Worm (Caenorhabditis elegans): Measurements from ENCODE around the gene W06A7.4.

Gene W06A7.4

DNA sequence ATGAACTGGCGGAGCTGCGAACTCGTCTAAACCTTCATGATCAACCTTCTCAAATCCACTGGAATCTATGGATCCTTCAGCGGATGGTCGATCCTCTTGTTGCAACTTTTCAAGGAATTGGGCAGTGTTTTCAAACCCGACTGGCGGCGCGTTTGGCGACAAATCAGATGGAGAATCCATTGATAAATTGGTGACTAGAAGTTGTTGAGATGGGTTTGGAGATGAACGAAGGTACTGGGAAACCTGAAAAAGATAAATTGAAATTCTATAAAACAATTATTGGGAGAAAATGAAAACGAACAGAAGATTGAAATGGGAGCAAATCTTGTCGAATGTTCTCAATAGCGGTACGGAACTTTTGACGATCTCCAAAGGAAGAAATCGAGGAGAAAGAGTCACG lies 13.9 kb downstream of the W06A7.4 start:
- no peak for TF ChIP-seq egl-44 (GFP tag; IDR thresholded peaks at IDR 0.05)
- no peak for TF ChIP-seq sptf-2 (GFP tag; optimal IDR thresholded peaks at IDR 0.05)
- no peak for TF ChIP-seq cebp-1 (GFP tag; IDR thresholded peaks at IDR 0.05)
- no peak for TF ChIP-seq cebp-1 (tag; optimal IDR thresholded peaks at IDR 0.05)
- no peak for TF ChIP-seq xnd-1 (tag; optimal IDR thresholded peaks at IDR 0.05)
- TF ChIP-seq snpc-3.4 (tag; optimal IDR thresholded peaks at IDR 0.05): no peak
- TF ChIP-seq C17E4.6 (GFP tag; IDR thresholded peaks at IDR 0.05): no peak
- TF ChIP-seq rcor-1 (GFP tag; IDR thresholded peaks at IDR 0.05): no peak
- TF ChIP-seq lsl-1 (GFP tag; optimal IDR thresholded peaks at IDR 0.05): no peak
- TF ChIP-seq F37B4.10 (GFP tag; IDR thresholded peaks at IDR 0.05): no peak
- no peak for TF ChIP-seq ztf-25 (GFP tag; IDR thresholded peaks at IDR 0.05)

ce11 chrV:14841660-14842059 lies 17.4 kb downstream of the W06A7.4 start:
- TF ChIP-seq him-1 (tag; optimal IDR thresholded peaks at IDR 0.05) (no peak), cebp-2 (GFP tag; IDR thresholded peaks at IDR 0.05) (no peak), ceh-40 (GFP tag; IDR thresholded peaks at IDR 0.05) (no peak), ZK185.1 (tag; optimal IDR thresholded peaks at IDR 0.05; ENCODE audit: poor library complexity, severe bottlenecking) (no peak), mxl-1 (tag; optimal IDR thresholded peaks at IDR 0.05) (no peak), C17E4.6 (GFP tag; IDR thresholded peaks at IDR 0.05) (no peak), K11D2.4 (GFP tag; IDR thresholded peaks at IDR 0.05) (no peak), Y67H2A.10 (GFP tag; conservative IDR thresholded peaks at IDR 0.05) (no peak), F39B2.1 (GFP tag; IDR thresholded peaks at IDR 0.05) (no peak), F10E7.11 (tag; optimal IDR thresholded peaks at IDR 0.05) (no peak)

- no peak for TF ChIP-seq nfya-2 (GFP tag; IDR thresholded peaks at IDR 0.05)
- 0 out of 2 replicates have a peak, but pooled peaks have one; percentile 46 for TF ChIP-seq let-526 (GFP tag; IDR thresholded peaks at IDR 0.05)
- TF ChIP-seq die-1 (tag; optimal IDR thresholded peaks at IDR 0.05): no peak
- TF ChIP-seq chd-7 (tag; optimal IDR thresholded peaks at IDR 0.05): peak; percentile 58
- TF ChIP-seq dpl-1 (GFP tag; optimal IDR thresholded peaks at IDR 0.05): no peak
- TF ChIP-seq hmg-1.2 (GFP tag; IDR thresholded peaks at IDR 0.05): peak; percentile 51; the same call in 1 of the 2 replicates
- TF ChIP-seq lin-35 (GFP tag; optimal IDR thresholded peaks at IDR 0.05): no peak
- TF ChIP-seq Y53G8AR.9 (GFP tag; conservative IDR thresholded peaks at IDR 0.05): 0 out of 2 replicates have a peak, but pooled peaks have one; percentile 19
- TF ChIP-seq lsl-1 (GFP tag; optimal IDR thresholded peaks at IDR 0.05): no peak
- no peak for TF ChIP-seq bed-2 (GFP tag; IDR thresholded peaks at IDR 0.05)
- peak; percentile 34 for TF ChIP-seq somi-1 (GFP tag; optimal IDR thresholded peaks at IDR 0.05)
- TF ChIP-seq nhr-80 (tag; optimal IDR thresholded peaks at IDR 0.05): no peak
- peak; percentile 3 for TF ChIP-seq lin-54 (GFP tag; optimal IDR thresholded peaks at IDR 0.05)
- TF ChIP-seq lag-1 (GFP tag; IDR thresholded peaks at IDR 0.05): no peak
- no peak for TF ChIP-seq ccch-3 (GFP tag; optimal IDR thresholded peaks at IDR 0.05)
- TF ChIP-seq cebp-1 (GFP tag; IDR thresholded peaks at IDR 0.05): no peak
- peak; percentile 50 for TF ChIP-seq cebp-1 (tag; optimal IDR thresholded peaks at IDR 0.05)
- TF ChIP-seq zfh-2 (GFP tag; conservative IDR thresholded peaks at IDR 0.05): 0 out of 2 replicates have a peak, but pooled peaks have one; percentile 14
- TF ChIP-seq sea-2 (GFP tag; IDR thresholded peaks at IDR 0.05): no peak
- peak; percentile 51 for TF ChIP-seq ama-1 (optimal IDR thresholded peaks at IDR 0.05)
- no peak for TF ChIP-seq ama-1 (GFP tag; optimal IDR thresholded peaks at IDR 0.05)
- TF ChIP-seq K12H6.12 (tag; optimal IDR thresholded peaks at IDR 0.05): peak; percentile 20
- TF ChIP-seq madf-3 (GFP tag; IDR thresholded peaks at IDR 0.05): 0 out of 2 replicates have a peak, but pooled peaks have one; percentile 57
- TF ChIP-seq ceh-79 (tag; optimal IDR thresholded peaks at IDR 0.05): no peak
- TF ChIP-seq C17E4.6 (GFP tag; IDR thresholded peaks at IDR 0.05): 0 out of 2 replicates have a peak, but pooled peaks have one; percentile 35
- 0 out of 2 replicates have a peak, but pooled peaks have one; percentile 41 for TF ChIP-seq B0336.3 (GFP tag; IDR thresholded peaks at IDR 0.05)
- TF ChIP-seq nhr-90 (tag; optimal IDR thresholded peaks at IDR 0.05): peak; percentile 14
- peak; percentile 14; the same call in 1 of the 2 replicates for TF ChIP-seq C06A6.2 (GFP tag; conservative IDR thresholded peaks at IDR 0.05)
- no peak; the same call in 1 of the 2 replicates for TF ChIP-seq pbrm-1 (GFP tag; IDR thresholded peaks at IDR 0.05)
- TF ChIP-seq dox-1 (GFP tag; IDR thresholded peaks at IDR 0.05): peak; percentile 30; the same call in 1 of the 2 replicates
Measured at ce11 chrV:14847291-14847915, 23.2 kb downstream of the W06A7.4 start, which contains the start of gene ret-1. Gene ret-1 (minus strand): TSS chrV:14847413.
